Fruit fly (Drosophila melanogaster) whole organism, adult: ENCODE measurements around the gene CG2126.

Experiments used
- CG14711 ChIP-seq: fragments of 200-800 bp; sonication (Bioruptor generic); optimal IDR thresholded peaks from 2 replicates; lab custom pipeline; 2018; ENCODE audit warnings: missing biosample characterization, mild to moderate bottlenecking, missing genetic modification characterization, moderate library complexity
- CG1620 ChIP-seq: fragments of 200-800 bp; sonication (Bioruptor generic); optimal IDR thresholded peaks from 2 replicates; lab custom pipeline; 2016; ENCODE audit warnings: missing biosample characterization, missing genetic modification characterization
- Hr96 ChIP-seq: fragments of 200-800 bp; sonication (Bioruptor generic); optimal IDR thresholded peaks from 2 replicates; lab custom pipeline; 2016; ENCODE audit warnings: missing biosample characterization, missing genetic modification characterization
- toe ChIP-seq: fragments of 200-800 bp; sonication (Bioruptor generic); optimal IDR thresholded peaks from 2 replicates; lab custom pipeline; 2016; ENCODE audit warnings: missing biosample characterization, missing genetic modification characterization

dm6 chr3R:31810073-31810530 is 33.6 kb upstream of the CG2126 start, which contains the start of gene Rift:
- TF ChIP-seq CG1620 (GFP tag; lab: Kevin White, UChicago) (no peak), toe (GFP tag; lab: Kevin White, UChicago) (no peak), Hr96 (GFP tag; lab: Kevin White, UChicago) (no peak), CG14711 (no peak)
